Fruit fly (Drosophila melanogaster) Kc167 (cell line): ENCODE data around the gene Dus3.

Source experiments
- Myc ChIP-seq: fragments of >200 bp; optimal IDR thresholded peaks from 2 replicates; lab custom pipeline; 2017; ENCODE audit warnings: missing external identifiers
- Sin3A ChIP-seq: fragments of >200 bp; optimal IDR thresholded peaks from 2 replicates; lab custom pipeline; 2018; ENCODE audit warnings: missing external identifiers
- h ChIP-seq: fragments of >200 bp; optimal IDR thresholded peaks from 3 replicates; lab custom pipeline; 2018; ENCODE audit warnings: missing external identifiers
- insv ChIP-seq: fragments of >200 bp; optimal IDR thresholded peaks from 3 replicates; lab custom pipeline; 2018; ENCODE audit warnings: missing external identifiers
- psq ChIP-seq: fragments of >200 bp; optimal IDR thresholded peaks from 2 replicates; lab custom pipeline; 2017; ENCODE audit warnings: missing external identifiers
- ttk ChIP-seq: sonication (Bioruptor generic); optimal IDR thresholded peaks from 2 replicates; lab custom pipeline; 2017; ENCODE audit warnings: missing external identifiers

The Dus3 gene

DNA sequence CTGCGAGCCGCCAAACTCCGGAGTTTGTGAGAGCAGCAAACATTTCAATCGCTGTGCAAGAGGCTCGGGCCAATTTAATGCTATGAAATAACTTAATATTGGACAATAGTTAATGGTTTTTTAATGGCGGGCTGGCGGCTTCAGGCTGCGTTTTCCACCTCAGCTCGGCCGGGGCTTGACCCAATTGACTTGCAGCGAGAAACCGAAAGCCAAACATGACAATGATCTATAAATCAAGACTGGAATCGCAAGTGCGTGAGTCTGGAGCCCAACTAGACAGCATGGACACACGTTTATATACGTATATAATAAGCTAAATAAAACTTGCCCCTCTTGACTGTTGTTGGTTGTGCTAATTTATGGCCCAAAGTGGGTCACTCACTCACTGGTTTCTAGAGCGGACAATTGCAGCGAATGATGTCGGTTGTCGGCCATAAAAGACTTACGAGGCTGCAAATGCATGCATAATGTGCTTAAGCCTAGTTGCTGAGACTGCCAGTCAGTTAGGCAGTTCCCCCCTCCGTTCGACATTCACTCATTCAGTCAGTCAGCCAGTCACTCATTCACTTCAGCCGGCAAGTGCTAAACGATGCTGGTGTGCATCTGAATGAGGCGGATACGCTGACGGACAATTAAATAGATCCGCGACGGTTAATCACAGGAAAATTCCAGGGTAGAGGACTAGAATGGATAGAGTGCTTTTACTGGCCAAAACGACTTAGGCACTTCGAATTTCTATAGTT lies 26.3 kb downstream of the Dus3 start:
- TF ChIP-seq Myc (no peak), h (lab: Kevin White, UChicago) (no peak), insv (lab: Kevin White, UChicago) (no peak), Sin3A (lab: Kevin White, UChicago) (no peak), ttk (lab: Kevin White, UChicago) (no peak), psq (lab: Kevin White, UChicago) (no peak)

DNA sequence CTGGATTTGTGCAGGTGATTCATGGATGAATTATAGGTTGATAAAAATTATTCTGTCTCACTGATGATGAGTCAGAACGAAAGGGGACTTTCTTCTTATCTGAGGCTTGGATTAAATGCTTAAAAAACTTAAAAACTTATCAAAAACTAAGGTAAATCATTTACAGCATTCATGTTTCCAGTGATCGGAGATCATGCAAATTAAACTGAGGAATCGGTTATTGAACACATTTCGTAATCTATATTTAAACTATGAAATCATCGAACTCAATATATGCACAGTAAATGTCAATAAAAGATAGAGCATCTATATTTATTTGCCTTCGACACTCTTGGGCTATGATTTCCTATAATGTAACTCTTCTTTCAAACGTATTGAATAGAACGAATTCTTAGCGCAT lies 29.3 kb downstream of the Dus3 start:
- TF ChIP-seq psq (lab: Kevin White, UChicago), result no peak
- TF ChIP-seq ttk (lab: Kevin White, UChicago), result no peak
- no peak for TF ChIP-seq insv (lab: Kevin White, UChicago)

DNA sequence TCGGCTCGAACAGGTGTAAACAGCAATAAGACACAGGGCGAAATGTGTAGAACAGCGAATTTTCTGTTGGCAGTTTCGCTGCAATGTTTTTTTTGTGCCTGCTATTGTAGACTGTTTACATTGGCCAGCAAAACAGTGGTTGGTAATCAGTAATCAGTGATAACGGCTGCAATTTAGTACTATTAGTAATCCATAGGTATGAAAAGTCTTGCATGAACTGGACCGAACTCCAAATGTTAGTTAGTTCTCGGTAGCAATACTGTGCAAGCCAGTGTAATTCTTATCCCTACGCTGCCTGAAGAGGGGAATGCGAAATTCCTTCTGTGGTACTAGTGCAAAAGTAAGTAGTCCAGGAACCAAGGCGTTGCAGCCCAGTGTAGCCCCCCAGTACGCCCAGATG lies 30.1 kb downstream of the Dus3 start:
- TF ChIP-seq h (lab: Kevin White, UChicago), result no peak
- no peak for TF ChIP-seq ttk (lab: Kevin White, UChicago)
- TF ChIP-seq insv (lab: Kevin White, UChicago), result no peak
- TF ChIP-seq Sin3A (lab: Kevin White, UChicago), result no peak
- TF ChIP-seq Myc, result no peak
- TF ChIP-seq psq (lab: Kevin White, UChicago), result no peak

DNA sequence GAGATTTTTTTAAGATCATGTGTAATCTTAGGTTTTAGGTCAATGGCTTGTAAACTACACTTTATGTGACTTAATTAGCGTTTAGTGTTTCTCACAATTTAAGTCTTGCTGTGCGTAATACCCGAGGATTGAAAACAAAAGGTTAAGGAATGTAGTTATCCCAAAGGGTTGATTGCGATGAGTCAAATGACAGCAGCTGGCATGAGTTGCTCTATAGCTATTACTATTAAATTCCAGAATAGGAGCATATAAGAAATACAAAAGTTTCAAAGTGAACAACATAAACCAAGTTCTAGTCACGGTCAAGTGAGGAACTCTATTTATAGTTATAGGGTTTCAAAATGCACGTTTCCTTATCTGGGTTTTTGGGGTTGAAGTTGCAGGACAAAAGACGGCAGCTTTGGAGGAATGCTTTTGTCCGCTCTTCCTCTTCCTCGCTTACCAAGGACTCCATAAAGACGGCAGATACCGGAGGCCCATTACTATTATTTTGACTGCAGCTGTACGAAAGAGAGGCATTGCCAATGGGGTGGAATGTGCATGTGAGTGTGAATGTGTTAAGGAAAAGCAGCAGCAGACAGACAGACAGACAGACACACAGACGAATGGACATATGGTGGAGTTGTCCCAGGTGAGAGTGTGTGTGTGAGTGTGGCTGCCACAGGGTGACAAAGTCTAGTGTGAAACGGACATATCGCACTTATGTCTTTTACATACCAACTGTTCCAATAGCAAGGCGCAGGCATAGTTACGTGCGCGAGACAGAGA lies 32.1 kb downstream of the Dus3 start:
- no peak for TF ChIP-seq h (lab: Kevin White, UChicago)
- TF ChIP-seq insv (lab: Kevin White, UChicago), result no peak
- no peak for TF ChIP-seq Sin3A (lab: Kevin White, UChicago)
- TF ChIP-seq Myc, result no peak
- TF ChIP-seq ttk (lab: Kevin White, UChicago), result no peak
- TF ChIP-seq psq (lab: Kevin White, UChicago), result no peak

DNA sequence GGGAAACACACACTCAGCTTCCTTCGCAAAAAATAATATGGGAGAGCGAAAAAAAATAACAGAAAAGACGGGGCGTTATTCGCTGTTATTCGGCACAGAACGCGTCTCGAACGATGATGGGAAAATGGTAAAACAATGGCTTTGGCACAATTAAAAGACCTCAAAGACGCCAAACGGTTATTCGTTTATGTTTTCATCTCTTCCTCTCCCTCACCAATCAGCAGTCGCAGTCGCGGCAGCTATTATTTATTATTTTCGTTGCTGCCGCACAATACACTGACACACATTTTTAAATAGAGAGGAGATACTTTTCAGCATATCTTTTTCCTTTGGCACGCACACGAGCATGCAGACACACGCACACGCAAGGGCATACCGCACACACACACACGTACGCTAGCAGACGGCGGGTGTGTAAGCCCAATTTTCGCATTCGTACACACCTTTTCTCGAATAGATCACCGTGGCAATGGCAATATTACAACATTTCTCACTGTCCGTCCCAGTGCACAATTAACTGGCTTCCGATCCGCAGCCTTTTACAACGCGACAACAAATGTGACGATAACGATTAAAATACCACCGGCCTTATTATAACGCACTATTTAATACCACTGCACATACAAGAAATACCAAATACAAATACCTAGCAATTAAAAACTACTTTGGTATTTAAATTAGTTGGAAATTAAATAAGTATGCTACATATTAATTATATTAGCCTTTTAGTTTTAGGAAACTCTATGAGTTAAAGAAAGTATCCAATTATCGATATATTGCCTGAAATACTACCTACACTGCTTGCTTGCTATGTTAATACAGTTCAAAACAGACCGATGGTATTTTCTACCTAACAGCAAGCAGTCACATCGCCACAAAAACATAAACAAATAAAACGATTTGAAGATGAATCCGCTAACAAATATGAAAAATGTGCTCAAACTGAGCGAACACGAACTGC lies 32.9 kb downstream of the Dus3 start, which contains the start of the genes CdGAPr and CG10466:
Gene CdGAPr, minus strand, starts transcription at position 562 of the 961 bp plus-strand sequence.
Gene CG10466, plus strand, starts transcription at position 784 of the 961 bp plus-strand sequence.
- TF ChIP-seq Myc (no peak), insv (lab: Kevin White, UChicago) (no peak), ttk (lab: Kevin White, UChicago) (no peak), h (lab: Kevin White, UChicago) (no peak), Sin3A (lab: Kevin White, UChicago) (no peak), psq (lab: Kevin White, UChicago) (no peak)

DNA sequence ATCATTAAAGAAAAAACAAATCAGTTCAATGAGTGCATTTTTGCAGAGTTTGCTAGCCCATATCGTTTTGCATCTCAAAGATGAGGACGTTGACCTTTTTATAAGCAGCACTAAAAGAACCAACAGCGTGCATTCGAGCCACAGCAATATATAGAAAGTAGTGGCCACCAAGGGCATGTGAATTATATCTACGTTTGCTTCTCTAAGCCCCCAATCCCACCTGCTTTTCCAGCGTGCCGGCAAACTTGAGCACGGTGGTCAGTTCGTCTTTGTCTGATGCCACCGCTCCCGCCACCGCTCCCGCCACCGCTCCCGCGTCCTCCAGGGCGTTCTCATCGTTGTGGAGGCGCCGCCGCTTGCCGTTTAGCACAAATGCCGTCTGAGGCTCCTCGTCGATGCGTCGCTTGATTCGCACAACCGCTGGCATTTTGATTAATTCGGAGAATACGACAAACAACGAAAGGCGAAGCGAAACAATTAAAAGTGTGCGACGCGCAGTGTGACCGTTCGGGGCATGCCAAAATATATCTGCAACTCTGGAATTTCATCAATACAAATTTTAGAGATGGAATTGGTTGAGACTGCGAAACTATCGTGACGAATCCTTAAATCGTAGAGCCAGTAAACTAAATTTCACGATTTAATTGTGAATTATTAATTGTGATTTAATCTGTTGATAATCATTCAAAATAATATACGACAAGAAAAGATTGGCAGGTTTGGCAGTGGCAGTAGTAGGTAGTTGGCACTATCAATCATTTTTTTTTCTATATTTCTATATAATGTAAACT lies 36.8 kb downstream of the Dus3 start:
- TF ChIP-seq Sin3A (lab: Kevin White, UChicago), result no peak
- TF ChIP-seq ttk (lab: Kevin White, UChicago), result no peak

DNA sequence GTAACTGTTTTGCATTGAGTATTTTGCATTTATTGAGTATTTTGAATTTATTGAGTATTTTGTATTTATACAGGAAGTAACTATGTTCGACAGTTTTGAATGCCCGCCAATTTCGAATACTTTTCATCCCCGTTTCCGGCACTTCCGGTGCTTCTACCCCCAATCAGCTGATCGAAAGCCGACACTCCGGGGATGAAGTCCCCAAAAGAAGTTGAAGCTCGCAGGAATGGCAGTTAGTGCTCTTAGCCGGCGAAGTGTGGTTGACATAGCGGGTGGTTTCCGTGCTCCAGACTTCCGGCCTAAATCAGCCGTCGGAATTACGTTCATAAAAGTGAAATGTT lies 37.4 kb downstream of the Dus3 start, which contains the start of gene sick:
Gene sick, plus strand, starts transcription at position 255 of the 341 bp plus-strand sequence.
- TF ChIP-seq ttk (lab: Kevin White, UChicago), result no peak
- no peak for TF ChIP-seq Myc
- no peak for TF ChIP-seq insv (lab: Kevin White, UChicago)
- no peak for TF ChIP-seq Sin3A (lab: Kevin White, UChicago)
- TF ChIP-seq h (lab: Kevin White, UChicago), result no peak
- no peak for TF ChIP-seq psq (lab: Kevin White, UChicago)

DNA sequence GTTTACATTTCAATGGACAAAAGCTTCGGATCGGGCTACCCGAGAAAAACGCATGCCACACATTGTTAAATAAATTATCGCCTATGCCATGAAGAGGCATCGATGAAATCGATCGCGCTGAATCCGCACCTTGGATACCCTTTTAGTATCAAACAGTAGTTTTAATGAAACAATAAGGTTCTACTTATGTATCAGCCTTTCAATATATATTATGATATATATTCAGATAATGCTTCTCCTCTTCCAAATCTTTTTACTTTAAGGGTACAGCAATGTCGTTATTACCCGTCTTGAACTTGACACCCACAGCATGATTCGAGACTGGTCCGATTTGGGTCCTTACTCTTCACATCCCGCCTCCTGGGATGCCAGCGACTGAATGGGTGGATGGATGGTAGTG lies 41.3 kb downstream of the Dus3 start:
- TF ChIP-seq Myc (no peak), Sin3A (lab: Kevin White, UChicago) (no peak), h (lab: Kevin White, UChicago) (no peak), ttk (lab: Kevin White, UChicago) (no peak), insv (lab: Kevin White, UChicago) (no peak), psq (lab: Kevin White, UChicago) (no peak)

DNA sequence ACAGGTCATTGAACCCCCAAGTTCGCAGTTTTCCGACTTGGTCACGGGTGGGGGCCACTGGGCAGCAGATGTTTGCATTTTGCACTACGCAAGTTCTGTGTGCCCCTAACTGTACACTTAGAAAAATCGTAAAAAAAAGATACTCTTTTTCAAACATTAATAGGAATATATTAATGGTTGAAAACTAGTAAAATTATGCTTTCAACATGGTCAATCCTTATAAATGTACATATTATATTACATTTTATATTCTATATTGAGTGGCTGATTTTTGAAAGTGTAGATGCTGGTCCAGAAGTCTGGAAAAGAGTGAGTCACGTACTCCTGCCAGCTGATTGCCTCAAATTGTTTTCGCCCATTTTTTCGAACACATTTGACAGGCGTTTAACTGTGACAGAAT lies 42.0 kb downstream of the Dus3 start:
- no peak for TF ChIP-seq psq (lab: Kevin White, UChicago)

DNA sequence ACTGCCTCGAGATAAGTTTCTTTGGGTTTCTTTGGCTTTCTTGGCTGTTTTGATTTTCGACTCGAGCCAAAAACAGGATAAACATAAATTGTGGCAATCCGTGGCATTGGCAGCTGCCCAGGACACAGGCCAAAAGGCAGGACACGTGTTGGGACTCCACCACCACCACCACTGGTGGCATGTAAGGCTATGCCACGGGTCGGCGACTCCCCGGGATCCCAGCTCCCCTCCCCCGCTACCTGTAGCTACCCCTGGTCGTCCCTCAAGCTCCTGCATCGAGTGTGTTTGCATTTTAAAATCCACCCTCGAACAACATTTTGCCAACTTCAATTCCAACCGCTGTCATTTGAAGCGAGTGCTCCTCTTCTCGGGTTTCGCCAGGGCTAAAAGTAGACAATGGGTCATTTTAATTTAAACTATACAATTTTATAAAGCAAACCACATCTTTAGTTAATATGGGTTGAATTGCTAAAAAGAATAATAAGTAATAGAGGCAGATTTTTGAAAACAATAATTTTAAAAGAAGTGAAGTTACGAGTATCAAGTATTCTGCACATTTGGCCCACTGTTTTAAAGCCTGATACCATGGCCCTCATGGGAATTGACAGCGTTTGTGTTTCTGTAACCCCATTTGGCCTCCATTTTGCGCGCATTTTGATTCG lies 43.4 kb downstream of the Dus3 start:
- no peak for TF ChIP-seq Sin3A (lab: Kevin White, UChicago)
- TF ChIP-seq h (lab: Kevin White, UChicago), result no peak
- TF ChIP-seq insv (lab: Kevin White, UChicago), result no peak
- no peak for TF ChIP-seq psq (lab: Kevin White, UChicago)
- no peak for TF ChIP-seq ttk (lab: Kevin White, UChicago)
- no peak for TF ChIP-seq Myc
